Worm (Caenorhabditis elegans) whole organism, L4 larva: Measurements from ENCODE around the gene F08F1.3.

Source experiments
- D1046.2 ChIP-seq: fragments of 200-800 bp; sonication (Bioruptor generic); IDR thresholded peaks from 2 replicates; pipeline ENCODE4 v1.3.6; 2022; ENCODE audit warnings: missing genetic modification characterization, missing compliant biosample characterization
- F10B5.3 ChIP-seq: sonication (generic microtip); optimal IDR thresholded peaks from 2 replicates; lab custom pipeline; 2016; ENCODE audit warnings: mild to moderate bottlenecking, missing genetic modification characterization, missing compliant biosample characterization
- R02D3.7 ChIP-seq: fragments of 150-350 bp; sonication (generic microtip); optimal IDR thresholded peaks from 3 replicates; lab custom pipeline; 2014; ENCODE audit warnings: missing biosample characterization, missing genetic modification characterization
- Y75B8A.6 ChIP-seq: fragments of 200-800 bp; sonication (Bioruptor generic); IDR thresholded peaks from 2 replicates; pipeline ENCODE4 v1.3.6; 2022; ENCODE audit warnings: missing genetic modification reagents, missing genetic modification characterization, missing compliant biosample characterization
- aha-1 ChIP-seq: fragments of 150-350 bp; peaks from one replicate; lab custom pipeline; 2014; ENCODE audit warnings: missing biosample characterization, missing genetic modification characterization
- ama-1 ChIP-seq: fragments of 150-350 bp; optimal IDR thresholded peaks from 2 replicates; lab custom pipeline; 2014; ENCODE audit warnings: inconsistent platforms, mixed read lengths
- ceh-20 ChIP-seq: fragments of 200-800 bp; sonication (Bioruptor generic); IDR thresholded peaks from 2 replicates; pipeline ENCODE4 v1.3.6; 2022; ENCODE audit warnings: missing genetic modification reagents, missing genetic modification characterization, missing compliant biosample characterization
- ceh-28 ChIP-seq: fragments of 150-350 bp; optimal IDR thresholded peaks from 2 replicates; lab custom pipeline; 2014; ENCODE audit warnings: missing biosample characterization, missing genetic modification reagents, missing genetic modification characterization
- ceh-32 ChIP-seq: sonication (generic microtip); optimal IDR thresholded peaks from 2 replicates; lab custom pipeline; 2016; ENCODE audit warnings: mild to moderate bottlenecking, missing genetic modification characterization, missing compliant biosample characterization; ENCODE audit not compliant: poor library complexity
- ceh-44 ChIP-seq: fragments of 200-800 bp; sonication (Bioruptor generic); IDR thresholded peaks from 2 replicates; pipeline ENCODE4 v1.3.6; 2022; ENCODE audit warnings: missing genetic modification reagents, missing genetic modification characterization, missing compliant biosample characterization
- ceh-82 ChIP-seq: sonication (generic microtip); optimal IDR thresholded peaks from 2 replicates; lab custom pipeline; 2017; ENCODE audit warnings: missing biosample characterization, missing genetic modification characterization
- ces-1 ChIP-seq: fragments of 150-350 bp; sonication (generic microtip); optimal IDR thresholded peaks from 4 replicates; lab custom pipeline; 2014; ENCODE audit warnings: missing biosample characterization, missing genetic modification reagents, missing genetic modification characterization
- cey-2 ChIP-seq: sonication (generic microtip); optimal IDR thresholded peaks from 3 replicates; lab custom pipeline; 2017; ENCODE audit warnings: missing genetic modification characterization, mild to moderate bottlenecking, missing compliant biosample characterization, antibody characterized with exemption, borderline replicate concordance; ENCODE audit not compliant: insufficient read depth
- ctbp-1 ChIP-seq: fragments of 200-800 bp; sonication (Bioruptor generic); IDR thresholded peaks from 2 replicates; pipeline ENCODE4 v1.3.6; 2022; ENCODE audit warnings: missing genetic modification reagents, missing genetic modification characterization, missing compliant biosample characterization
- daf-16 ChIP-seq, 3 experiments: sonication (generic microtip); optimal IDR thresholded peaks; 2 replicates each; lab custom pipeline; 2016 to 2017; ENCODE audit warnings: missing genetic modification characterization in 3 of 3, missing genetic modification reagents in 3 of 3, mild to moderate bottlenecking in 2 of 3, missing compliant biosample characterization in 2 of 3, missing biosample characterization in 1 of 3, moderate library complexity in 1 of 3
- daf-19 ChIP-seq: fragments of 200-800 bp; sonication (Bioruptor generic); conservative IDR thresholded peaks from 2 replicates; pipeline ENCODE4 v1.3.6; 2022; ENCODE audit warnings: missing genetic modification characterization, missing compliant biosample characterization
- dpl-1 ChIP-seq: fragments of 150-350 bp; optimal IDR thresholded peaks from 2 replicates; lab custom pipeline; 2014; ENCODE audit warnings: missing biosample characterization, missing genetic modification reagents, missing genetic modification characterization
- fkh-10 ChIP-seq: fragments of 150-350 bp; optimal IDR thresholded peaks from 2 replicates; lab custom pipeline; 2014; ENCODE audit warnings: missing biosample characterization, missing genetic modification reagents, missing genetic modification characterization
- fos-1 ChIP-seq: fragments of 150-350 bp; optimal IDR thresholded peaks from 2 replicates; lab custom pipeline; 2014; ENCODE audit warnings: missing biosample characterization, missing genetic modification characterization
- hif-1 ChIP-seq, 2 experiments: sonication (generic microtip); optimal IDR thresholded peaks; 2 replicates each; lab custom pipeline; 2016 to 2017; ENCODE audit warnings: missing compliant biosample characterization in 2 of 2, missing genetic modification characterization in 2 of 2, missing genetic modification reagents in 2 of 2, missing genotype in 2 of 2, mild to moderate bottlenecking in 1 of 2
- hlh-30 ChIP-seq: sonication (generic microtip); optimal IDR thresholded peaks from 2 replicates; lab custom pipeline; 2017; ENCODE audit warnings: antibody characterized with exemption, mild to moderate bottlenecking, missing genetic modification characterization, missing compliant biosample characterization; ENCODE audit not compliant: insufficient read depth
- lin-1 ChIP-seq: fragments of 200-800 bp; sonication (Bioruptor generic); IDR thresholded peaks from 2 replicates; pipeline ENCODE4 v1.3.6; 2022; ENCODE audit warnings: missing genetic modification reagents, missing genetic modification characterization, missing compliant biosample characterization
- lin-15B ChIP-seq: fragments of 150-350 bp; sonication (generic microtip); optimal IDR thresholded peaks from 3 replicates; lab custom pipeline; 2014; ENCODE audit warnings: missing biosample characterization, missing genetic modification characterization
- lin-29 ChIP-seq: fragments of 200-800 bp; sonication (Bioruptor generic); IDR thresholded peaks from 2 replicates; pipeline ENCODE4 v1.3.6; 2022; ENCODE audit warnings: missing genetic modification reagents, missing genetic modification characterization, missing compliant biosample characterization
- lir-3 ChIP-seq: sonication (generic microtip); optimal IDR thresholded peaks from 2 replicates; lab custom pipeline; 2016; ENCODE audit warnings: mild to moderate bottlenecking, missing genetic modification characterization, missing compliant biosample characterization
- madf-9 ChIP-seq: fragments of 200-800 bp; sonication (Bioruptor generic); conservative IDR thresholded peaks from 2 replicates; pipeline ENCODE4 v1.3.6; 2022; ENCODE audit warnings: missing genetic modification reagents, missing genetic modification characterization, missing compliant biosample characterization
- mdl-1 ChIP-seq, 2 experiments: fragments of 150-350 bp in 1 of 2; sonication (generic microtip) in 1 of 2; optimal IDR thresholded peaks; 2 replicates each; lab custom pipeline; 2014 to 2017; ENCODE audit warnings: missing biosample characterization in 2 of 2, missing genetic modification characterization in 2 of 2
- mdt-29 ChIP-seq: fragments of 200-800 bp; sonication (Bioruptor generic); IDR thresholded peaks from 2 replicates; pipeline ENCODE4 v1.3.6; 2022; ENCODE audit warnings: missing genetic modification reagents, missing genetic modification characterization, missing compliant biosample characterization
- mes-2 ChIP-seq: sonication (generic microtip); optimal IDR thresholded peaks from 2 replicates; lab custom pipeline; 2016; ENCODE audit warnings: missing genotype, mild to moderate bottlenecking, missing genetic modification characterization, missing compliant biosample characterization; ENCODE audit not compliant: poor library complexity, severe bottlenecking
- nhr-111 ChIP-seq: fragments of 200-800 bp; sonication (Bioruptor generic); optimal IDR thresholded peaks from 2 replicates; lab custom pipeline; 2018; ENCODE audit warnings: mild to moderate bottlenecking, missing genetic modification characterization, missing compliant biosample characterization
- nhr-237 ChIP-seq: sonication (generic microtip); optimal IDR thresholded peaks from 2 replicates; lab custom pipeline; 2017; ENCODE audit warnings: missing biosample characterization, missing genetic modification characterization
- nhr-25 ChIP-seq: sonication (generic microtip); optimal IDR thresholded peaks from 2 replicates; lab custom pipeline; 2017; ENCODE audit warnings: missing genetic modification characterization, mild to moderate bottlenecking, missing compliant biosample characterization, antibody characterized with exemption, moderate library complexity, borderline replicate concordance; ENCODE audit not compliant: insufficient read depth
- nhr-28 ChIP-seq: fragments of 150-350 bp; optimal IDR thresholded peaks from 2 replicates; lab custom pipeline; 2014; ENCODE audit warnings: missing biosample characterization, missing genetic modification characterization
- nhr-42 ChIP-seq: fragments of 200-800 bp; sonication (Bioruptor generic); IDR thresholded peaks from 2 replicates; pipeline ENCODE4 v1.3.6; 2022; ENCODE audit warnings: missing genetic modification characterization, missing compliant biosample characterization
- pha-4 ChIP-seq, 2 experiments: fragments of 150-350 bp in 1 of 2; fragments of 200-800 bp in 1 of 2; sonication (Bioruptor generic) in 1 of 2; IDR thresholded peaks in 1 of 2; optimal IDR thresholded peaks in 1 of 2; 2 replicates each; pipeline versions ENCODE4 v1.3.6 to Lab custom; 2014 to 2022; ENCODE audit warnings: missing genetic modification characterization in 2 of 2, missing genetic modification reagents in 2 of 2, missing biosample characterization in 1 of 2, missing compliant biosample characterization in 1 of 2
- php-3 ChIP-seq: fragments of 200-800 bp; sonication (Bioruptor generic); IDR thresholded peaks from 2 replicates; pipeline ENCODE4 v1.3.6; 2022; ENCODE audit warnings: missing genetic modification reagents, missing genetic modification characterization, missing compliant biosample characterization
- pqm-1 ChIP-seq: sonication (generic microtip); optimal IDR thresholded peaks from 2 replicates; lab custom pipeline; 2017; ENCODE audit warnings: missing biosample characterization, missing genetic modification characterization
- rbr-2 ChIP-seq: sonication (generic microtip); optimal IDR thresholded peaks from 2 replicates; lab custom pipeline; 2016; ENCODE audit warnings: missing genotype, missing genetic modification characterization, missing compliant biosample characterization
- saeg-2 ChIP-seq: fragments of 200-800 bp; sonication (Bioruptor generic); IDR thresholded peaks from 2 replicates; pipeline ENCODE4 v1.3.6; 2022; ENCODE audit warnings: missing genetic modification reagents, missing genetic modification characterization, missing compliant biosample characterization
- skn-1 ChIP-seq: fragments of 150-350 bp; optimal IDR thresholded peaks from 2 replicates; lab custom pipeline; 2014; ENCODE audit warnings: missing biosample characterization, missing genetic modification characterization
- spr-1 ChIP-seq: sonication (generic microtip); optimal IDR thresholded peaks from 2 replicates; lab custom pipeline; 2016; ENCODE audit warnings: mild to moderate bottlenecking, missing genetic modification characterization, missing compliant biosample characterization
- unc-130 ChIP-seq: sonication (generic microtip); optimal IDR thresholded peaks from 2 replicates; lab custom pipeline; 2016; ENCODE audit warnings: missing genetic modification reagents, missing genetic modification characterization, missing compliant biosample characterization
- unc-39 ChIP-seq: sonication (generic microtip); optimal IDR thresholded peaks from 2 replicates; lab custom pipeline; 2017; ENCODE audit warnings: missing biosample characterization, missing genetic modification characterization
- vab-7 ChIP-seq: fragments of 200-800 bp; sonication (Bioruptor generic); IDR thresholded peaks from 2 replicates; pipeline ENCODE4 v1.3.6; 2022; ENCODE audit warnings: missing genetic modification reagents, missing genetic modification characterization, missing compliant biosample characterization
- zag-1 ChIP-seq: fragments of 150-350 bp; optimal IDR thresholded peaks from 2 replicates; lab custom pipeline; 2014; ENCODE audit warnings: missing biosample characterization, missing genetic modification characterization
- zfp-2 ChIP-seq: sonication (generic microtip); optimal IDR thresholded peaks from 2 replicates; lab custom pipeline; 2016; ENCODE audit warnings: mild to moderate bottlenecking, missing genetic modification characterization, missing compliant biosample characterization
- zip-11 ChIP-seq: fragments of 200-800 bp; sonication (Bioruptor generic); IDR thresholded peaks from 2 replicates; pipeline ENCODE4 v1.3.6; 2022; ENCODE audit warnings: missing genetic modification characterization, missing compliant biosample characterization
- ztf-7 ChIP-seq: fragments of 150-350 bp; optimal IDR thresholded peaks from 2 replicates; lab custom pipeline; 2014; ENCODE audit warnings: missing biosample characterization, missing genetic modification characterization

The F08F1.3 gene

DNA sequence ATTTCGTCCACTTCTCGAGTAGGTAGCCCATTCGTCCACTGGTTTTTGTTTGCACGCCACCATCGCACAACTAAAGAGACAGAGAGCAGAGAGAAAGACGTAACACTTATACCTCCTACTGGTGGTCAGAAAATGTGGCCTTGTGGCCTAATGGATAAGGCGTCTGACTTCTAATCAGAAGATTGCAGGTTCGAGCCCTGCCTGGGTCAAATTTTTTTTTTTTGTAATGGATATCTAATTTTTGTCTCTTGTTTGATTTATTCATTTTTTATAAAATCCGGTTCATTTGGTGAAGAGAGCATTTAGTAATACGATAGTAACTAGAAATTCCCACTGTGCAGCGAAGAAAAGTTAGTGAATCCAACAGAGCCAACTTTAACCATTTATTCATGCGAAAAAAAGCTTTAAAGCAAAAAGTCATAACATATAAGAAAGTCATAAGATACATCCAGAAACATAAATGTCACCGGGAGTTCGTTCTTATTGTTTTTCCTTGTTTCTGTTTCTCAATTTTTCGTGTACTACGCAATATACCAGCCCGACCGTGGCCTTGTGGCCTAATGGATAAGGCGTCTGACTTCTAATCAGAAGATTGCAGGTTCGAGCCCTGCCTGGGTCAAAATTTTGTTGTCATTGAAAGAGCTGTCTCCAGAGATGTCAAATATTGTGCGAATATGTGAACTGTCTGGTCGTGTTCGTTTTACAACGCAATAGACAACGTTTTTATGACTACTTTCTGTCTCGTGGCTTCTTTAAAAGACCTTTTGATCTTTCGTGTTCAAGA, 42.4 kb upstream of the F08F1.3 start (continued):
- TF ChIP-seq ctbp-1 (GFP tag; lab: Robert Waterston, UW): peak; percentile 77
- TF ChIP-seq rbr-2 (tag; lab: Kevin White, UChicago): peak; percentile 66
- no peak for TF ChIP-seq ceh-82
- TF ChIP-seq zfp-2: no peak
- TF ChIP-seq daf-16 (GFP tag; optimal IDR thresholded peaks at IDR 0.05; lab: Kevin White, UChicago): peak; percentile 14
- peak; percentile 52 for TF ChIP-seq daf-16 (tag; optimal IDR thresholded peaks at IDR 0.05; lab: Kevin White, UChicago)
- TF ChIP-seq fos-1 (tag; lab: Kevin White, UChicago): no peak
- TF ChIP-seq R02D3.7 (tag; lab: Kevin White, UChicago): no peak
- TF ChIP-seq spr-1 (tag; lab: Kevin White, UChicago): peak; percentile 12
- TF ChIP-seq Y75B8A.6 (GFP tag; lab: Robert Waterston, UW): no peak
- no peak for TF ChIP-seq skn-1 (tag; lab: Kevin White, UChicago)
- TF ChIP-seq lin-29 (GFP tag; lab: Robert Waterston, UW): no peak
- TF ChIP-seq ceh-44 (GFP tag; lab: Robert Waterston, UW): peak; percentile 54; the same call in 1 of the 2 replicates
- TF ChIP-seq mes-2 (tag; lab: Kevin White, UChicago): peak; percentile 82
- TF ChIP-seq unc-130 (GFP tag; lab: Kevin White, UChicago): no peak
- TF ChIP-seq saeg-2 (GFP tag; lab: Robert Waterston, UW): 0 out of 2 replicates have a peak, but pooled peaks have one; percentile 32
- peak; percentile 67; the same call in 1 of the 2 replicates for TF ChIP-seq D1046.2 (GFP tag; lab: Robert Waterston, UW)
- peak; percentile 2 to 37 for TF ChIP-seq mdl-1 (tag; optimal IDR thresholded peaks at IDR 0.05; lab: Kevin White, UChicago)
- no peak for TF ChIP-seq lin-15B (tag; lab: Kevin White, UChicago)
- TF ChIP-seq hlh-30 (tag; lab: Kevin White, UChicago): peak; percentile 67
- TF ChIP-seq zag-1 (tag; lab: Kevin White, UChicago): no peak
- no peak for TF ChIP-seq ama-1 (lab: Kevin White, UChicago)
- TF ChIP-seq nhr-25 (tag; lab: Kevin White, UChicago): peak; percentile 60
- TF ChIP-seq cey-2: no peak
- TF ChIP-seq lir-3 (tag; lab: Kevin White, UChicago): no peak
- peak in 1 of 2 experiments; percentile 6 for TF ChIP-seq hif-1 (tag; optimal IDR thresholded peaks at IDR 0.05; lab: Kevin White, UChicago)
- 0 out of 2 replicates have a peak, but pooled peaks have one; percentile 43 for TF ChIP-seq php-3
- peak; percentile 3 for TF ChIP-seq ceh-32 (tag; lab: Kevin White, UChicago)
- no peak for TF ChIP-seq mdt-29 (GFP tag; lab: Robert Waterston, UW)
- TF ChIP-seq zip-11 (GFP tag; lab: Robert Waterston, UW): no peak
- TF ChIP-seq fkh-10: no peak
- no peak for TF ChIP-seq nhr-237 (tag; lab: Kevin White, UChicago)
- peak; percentile 71; the same call in 1 of the 2 replicates for TF ChIP-seq pha-4 (GFP tag; IDR thresholded peaks at IDR 0.05; lab: Robert Waterston, UW)
- no peak for TF ChIP-seq pha-4 (tag; optimal IDR thresholded peaks at IDR 0.05; lab: Kevin White, UChicago)
- TF ChIP-seq nhr-111 (GFP tag; lab: Kevin White, UChicago): no peak
- TF ChIP-seq pqm-1 (tag; lab: Kevin White, UChicago): no peak
- no peak for TF ChIP-seq nhr-28 (tag; lab: Kevin White, UChicago)
- TF ChIP-seq ztf-7 (tag; lab: Kevin White, UChicago): no peak
- TF ChIP-seq ceh-20 (GFP tag; lab: Robert Waterston, UW): no peak
- TF ChIP-seq dpl-1 (GFP tag; lab: Kevin White, UChicago): no peak
- TF ChIP-seq vab-7 (GFP tag; lab: Robert Waterston, UW): peak; percentile 67
- TF ChIP-seq daf-19 (GFP tag; lab: Robert Waterston, UW): 0 out of 2 replicates have a peak, but pooled peaks have one; percentile 9
- TF ChIP-seq F10B5.3 (tag; lab: Kevin White, UChicago): peak; percentile 49
- TF ChIP-seq ces-1 (GFP tag; lab: Kevin White, UChicago): no peak
- TF ChIP-seq lin-1 (GFP tag; lab: Robert Waterston, UW): no peak
- TF ChIP-seq nhr-42 (GFP tag; lab: Robert Waterston, UW): 0 out of 2 replicates have a peak, but pooled peaks have one; percentile 13
- TF ChIP-seq aha-1 (tag; lab: Kevin White, UChicago): peak; percentile 72
- TF ChIP-seq ceh-28 (tag; lab: Kevin White, UChicago): no peak
- no peak for TF ChIP-seq unc-39 (tag; lab: Kevin White, UChicago)
- peak; percentile 38; the same call in 1 of the 2 replicates for TF ChIP-seq madf-9 (GFP tag; lab: Robert Waterston, UW)
